Worm (Caenorhabditis elegans) whole organism, late embryonic: ENCODE data around the gene C01C10.2.

Source experiments
- ama-1 ChIP-seq: fragments of 150-350 bp; optimal IDR thresholded peaks from 2 replicates; lab custom pipeline; 2014
- tbx-2 ChIP-seq: sonication (generic microtip); optimal IDR thresholded peaks from 2 replicates; lab custom pipeline; 2016; ENCODE audit warnings: missing genetic modification characterization, missing compliant biosample characterization

ce11 chrX:7416082-7416481 lies 21.8 kb downstream of the C01C10.2 start, which contains the start of gene C10A4.1:
- TF ChIP-seq tbx-2 (tag; lab: Kevin White, UChicago) (no peak), ama-1 (no peak)
